Worm (Caenorhabditis elegans): ENCODE data around the gene Y49F6C.2.

Y49F6C.2 gene

DNA sequence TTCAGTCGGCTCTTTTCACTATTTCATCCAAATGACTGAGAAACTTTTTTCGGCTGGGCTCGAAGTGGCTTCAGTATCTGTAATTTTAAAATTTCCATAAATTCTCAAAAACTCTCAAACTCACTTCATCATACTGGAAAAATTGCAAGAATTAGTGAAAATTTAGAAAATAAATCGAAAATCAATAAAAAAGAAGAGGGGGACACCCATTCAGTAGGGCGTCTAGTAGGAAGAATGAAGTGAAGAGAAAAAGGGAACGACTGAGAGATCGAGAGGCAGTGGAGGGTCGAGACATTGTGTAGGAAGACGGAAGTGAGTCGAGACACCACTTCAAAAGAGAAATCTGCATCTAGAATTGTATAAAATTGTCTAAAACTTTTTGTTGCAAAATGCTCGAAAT, 4.5 kb upstream of the Y49F6C.2 start:
- TF ChIP-seq T20F7.1 (GFP tag; optimal IDR thresholded peaks at IDR 0.05) (no peak), lin-39 (tag; optimal IDR thresholded peaks at IDR 0.05) (no peak), zfp-2 (tag; optimal IDR thresholded peaks at IDR 0.05) (no peak), snpc-4 (tag; optimal IDR thresholded peaks at IDR 0.05) (no peak), D1046.2 (GFP tag; IDR thresholded peaks at IDR 0.05) (no peak), egl-43 (GFP tag; IDR thresholded peaks at IDR 0.05) (no peak), lin-15B (tag; optimal IDR thresholded peaks at IDR 0.05) (no peak), cey-2 (tag; optimal IDR thresholded peaks at IDR 0.05; ENCODE audit: borderline replicate concordance, insufficient read depth) (no peak), ceh-44 (GFP tag; IDR thresholded peaks at IDR 0.05) (no peak), zip-11 (GFP tag; IDR thresholded peaks at IDR 0.05) (no peak), spr-1 (tag; optimal IDR thresholded peaks at IDR 0.05) (no peak), lim-7 (GFP tag; IDR thresholded peaks at IDR 0.05) (no peak), unc-130 (GFP tag; optimal IDR thresholded peaks at IDR 0.05) (no peak), tra-1 (GFP tag; IDR thresholded peaks at IDR 0.05) (no peak), mep-1 (tag; optimal IDR thresholded peaks at IDR 0.05) (no peak), tag-97 (GFP tag; IDR thresholded peaks at IDR 0.05) (no peak), ces-1 (GFP tag; optimal IDR thresholded peaks at IDR 0.05) (no peak)

DNA sequence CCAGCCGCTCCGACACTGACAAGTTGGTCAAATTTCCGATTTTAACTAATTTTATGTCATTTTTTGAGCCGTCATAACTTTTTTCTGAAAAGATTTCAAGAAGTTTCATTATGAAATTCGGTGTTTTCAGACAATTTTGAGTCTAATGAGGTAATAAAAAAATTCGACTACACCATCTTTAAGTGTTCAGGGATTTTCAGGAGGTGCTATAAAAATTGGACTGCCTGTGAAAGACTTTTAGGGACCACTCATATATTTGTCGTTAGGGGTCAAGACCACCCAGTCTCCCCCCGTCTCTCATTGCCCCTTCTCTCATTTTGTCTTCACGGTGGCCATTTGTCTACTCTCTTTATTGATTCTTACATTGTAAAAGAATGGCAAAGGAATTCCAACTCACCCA, 3.6 kb upstream of the Y49F6C.2 start, which contains the start of gene bath-10:
Gene bath-10 (plus strand): TSS at position 301 of the 400 bp plus-strand sequence.
- TF ChIP-seq mdl-1 (tag; optimal IDR thresholded peaks at IDR 0.05) (no peak), dmd-6 (GFP tag; IDR thresholded peaks at IDR 0.05) (no peak), egl-27 (tag; optimal IDR thresholded peaks at IDR 0.05) (no peak), Y105C5A.15 (GFP tag; IDR thresholded peaks at IDR 0.05) (no peak), mxl-2 (GFP tag; conservative IDR thresholded peaks at IDR 0.05) (no peak), fos-1 (tag; optimal IDR thresholded peaks at IDR 0.05) (no peak), daf-16 (GFP tag; optimal IDR thresholded peaks at IDR 0.05) (no peak), daf-16 (tag; optimal IDR thresholded peaks at IDR 0.05) (no peak), snpc-1.2 (GFP tag; IDR thresholded peaks at IDR 0.05) (no peak), aha-1 (tag) (no peak), duxl-1 (tag; optimal IDR thresholded peaks at IDR 0.05; ENCODE audit: poor library complexity) (no peak), dmd-8 (GFP tag; IDR thresholded peaks at IDR 0.05) (no peak), ZK546.5 (tag; optimal IDR thresholded peaks at IDR 0.05) (no peak), attf-4 (tag; optimal IDR thresholded peaks at IDR 0.05) (no peak), skn-1 (tag; optimal IDR thresholded peaks at IDR 0.05) (no peak)

DNA sequence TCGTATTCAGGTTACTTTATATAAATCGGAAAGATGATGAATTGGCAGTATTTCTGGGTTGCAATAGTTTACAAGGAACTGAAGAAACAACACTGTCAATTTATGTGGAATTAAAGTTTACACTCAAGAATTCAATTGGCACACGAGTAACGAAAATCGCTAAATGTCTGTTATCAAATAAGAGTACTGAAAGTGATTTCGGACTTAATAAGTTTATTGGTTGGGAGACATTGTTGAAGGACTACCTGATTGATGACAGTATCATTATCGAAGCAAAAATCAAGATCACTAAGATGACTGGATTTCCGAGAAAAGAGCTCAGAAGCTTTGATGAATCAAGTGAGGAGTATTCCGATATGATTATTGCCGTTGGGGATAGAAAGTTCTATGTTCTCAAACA, 3.1 kb upstream of the Y49F6C.2 start:
- TF ChIP-seq ama-1 (optimal IDR thresholded peaks at IDR 0.05): no peak
- no peak for TF ChIP-seq madf-5 (GFP tag; IDR thresholded peaks at IDR 0.05)
- no peak for TF ChIP-seq nhr-41 (GFP tag; IDR thresholded peaks at IDR 0.05)
- TF ChIP-seq spr-3 (GFP tag; optimal IDR thresholded peaks at IDR 0.05): no peak
- TF ChIP-seq unc-62 (GFP tag; optimal IDR thresholded peaks at IDR 0.05 in 1 of 2): peak in 1 of 2 experiments; percentile 92
- no peak for TF ChIP-seq unc-62 (tag; optimal IDR thresholded peaks at IDR 0.05)
- no peak for TF ChIP-seq lin-29 (GFP tag; IDR thresholded peaks at IDR 0.05)
- TF ChIP-seq set-16 (GFP tag; IDR thresholded peaks at IDR 0.05): no peak
- no peak for TF ChIP-seq lin-38 (GFP tag; IDR thresholded peaks at IDR 0.05)

Measured in whole organism, L4 larva.